Worm (Caenorhabditis elegans): Measurements from ENCODE around the gene Y9C9A.16.

DNA sequence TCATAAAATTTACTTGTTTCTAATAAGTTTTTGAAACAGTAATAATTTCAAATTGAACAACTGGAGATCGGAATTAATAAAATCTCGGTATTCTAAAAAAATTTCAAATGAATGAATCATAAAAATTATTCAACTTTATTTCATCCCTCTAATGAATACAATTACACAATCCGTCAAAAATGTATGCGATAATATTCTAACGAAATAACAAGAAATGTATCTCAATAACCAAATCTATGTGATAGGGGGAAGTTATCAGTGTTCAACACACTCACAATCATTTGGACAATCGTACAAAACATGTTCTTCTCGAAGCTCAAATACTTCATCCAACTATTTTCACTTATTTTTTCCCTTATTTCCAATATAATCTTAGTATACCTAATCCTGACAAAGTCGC is 34.2 kb downstream of the Y9C9A.16 start, which contains the start of gene Y9C9A.5:
- TF ChIP-seq hlh-12 (tag; optimal IDR thresholded peaks at IDR 0.05) (no peak), ama-1 (optimal IDR thresholded peaks at IDR 0.05) (no peak), ama-1 (GFP tag; optimal IDR thresholded peaks at IDR 0.05) (no peak), dpl-1 (GFP tag; optimal IDR thresholded peaks at IDR 0.05) (no peak), unc-62 (GFP tag; optimal IDR thresholded peaks at IDR 0.05) (no peak), snpc-4 (GFP tag; optimal IDR thresholded peaks at IDR 0.05) (no peak), snpc-4 (tag; optimal IDR thresholded peaks at IDR 0.05) (no peak), F57C9.4 (tag; optimal IDR thresholded peaks at IDR 0.05) (no peak), snpc-1.3 (tag; optimal IDR thresholded peaks at IDR 0.05; ENCODE audit: insufficient read depth) (no peak), rcor-1 (GFP tag; IDR thresholded peaks at IDR 0.05) (no peak), attf-3 (GFP tag; conservative IDR thresholded peaks at IDR 0.05) (no peak), F39B2.1 (GFP tag; IDR thresholded peaks at IDR 0.05) (no peak), sdz-38 (tag; optimal IDR thresholded peaks at IDR 0.05) (no peak), ceh-27 (GFP tag; optimal IDR thresholded peaks at IDR 0.05) (no peak)

Measured in whole organism, young adult.